Fruit fly (Drosophila melanogaster) whole organism, embryonic: ENCODE results near the gene CG9483.

ENCODE experiments used
- Aef1 ChIP-seq: fragments of 200-800 bp; sonication (Bioruptor generic); IDR thresholded peaks from 3 replicates; pipeline ENCODE4 v1.3.6; 2022; ENCODE audit warnings: missing biosample characterization, missing genetic modification characterization
- CG18262 ChIP-seq: fragments of 200-800 bp; optimal IDR thresholded peaks from 3 replicates; lab custom pipeline; 2019; ENCODE audit warnings: missing biosample characterization, mild to moderate bottlenecking, missing genetic modification characterization, moderate library complexity
- cg ChIP-seq: fragments of 200-800 bp; sonication (Bioruptor generic); optimal IDR thresholded peaks from 3 replicates; lab custom pipeline; 2019; ENCODE audit warnings: missing biosample characterization, mild to moderate bottlenecking, missing genetic modification characterization, moderate library complexity
- ken ChIP-seq: fragments of 200-800 bp; sonication (Bioruptor generic); IDR thresholded peaks from 3 replicates; pipeline ENCODE4 v1.3.6; 2022; ENCODE audit warnings: missing biosample characterization, missing genetic modification characterization

DNA sequence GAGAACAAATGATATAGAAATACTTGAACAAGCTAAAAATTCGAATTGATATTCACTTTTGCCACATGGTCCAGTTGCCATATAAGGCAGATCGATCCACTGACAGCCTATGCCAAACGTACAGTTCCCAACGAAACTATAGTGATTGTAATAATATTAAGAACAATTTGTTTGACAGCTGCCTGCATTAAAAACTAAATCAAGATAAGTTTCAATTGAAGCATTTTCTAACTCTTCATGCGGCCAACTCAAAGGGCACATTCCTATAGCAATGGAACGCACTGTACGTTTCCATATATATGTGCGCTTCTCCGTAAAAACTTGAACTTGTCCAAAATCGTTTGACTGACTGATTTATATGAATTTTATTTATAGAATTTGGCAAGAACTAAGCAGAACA lies 27.7 kb downstream of the CG9483 start:
- TF ChIP-seq cg (GFP tag; lab: Kevin White, UChicago) (no peak), ken (no peak), Aef1 (GFP tag; lab: Robert Waterston, UW) (peak; percentile 55; the same call in 1 of the 3 replicates), CG18262 (tag; lab: Kevin White, UChicago) (no peak)
